Worm (Caenorhabditis elegans): Measurements from ENCODE around the gene F31E3.12.

DNA sequence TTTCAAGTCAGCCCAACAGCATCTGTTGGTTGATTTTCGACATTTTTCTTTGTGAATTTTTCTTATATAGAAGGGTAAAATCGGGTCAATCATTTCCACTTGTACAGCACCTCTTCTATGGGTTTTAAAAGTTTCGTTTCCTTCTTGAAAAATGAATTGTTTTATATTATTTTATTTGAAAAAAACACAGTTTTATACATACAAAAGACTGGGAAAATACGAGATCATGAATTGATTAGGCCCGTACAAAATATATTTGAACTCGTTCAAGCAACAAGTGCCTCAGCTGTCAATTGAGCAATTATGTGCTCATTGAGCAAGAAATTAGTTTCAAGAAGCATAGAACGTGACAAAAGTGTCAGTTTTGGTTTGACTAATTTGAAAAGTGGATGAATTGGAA is 33.0 kb downstream of the F31E3.12 start:
- TF ChIP-seq cog-1 (tag; optimal IDR thresholded peaks at IDR 0.05) (no peak), flt-1 (GFP tag; IDR thresholded peaks at IDR 0.05) (no peak), ztf-29 (GFP tag; IDR thresholded peaks at IDR 0.05) (no peak), T22C8.4 (GFP tag; IDR thresholded peaks at IDR 0.05) (no peak), ztf-23 (GFP tag; IDR thresholded peaks at IDR 0.05) (no peak), tab-1 (GFP tag; IDR thresholded peaks at IDR 0.05) (no peak), klf-2 (GFP tag; conservative IDR thresholded peaks at IDR 0.05) (no peak), med-1 (GFP tag; optimal IDR thresholded peaks at IDR 0.05; ENCODE audit: insufficient read depth) (no peak), ref-1 (GFP tag; conservative IDR thresholded peaks at IDR 0.05) (no peak)

Data from whole organism, midembryonic.